Fruit fly (Drosophila melanogaster): ENCODE measurements around the gene Tg.

- no peak for TF ChIP-seq psq (optimal IDR thresholded peaks at IDR 0.05)
- no peak for TF ChIP-seq Myc (optimal IDR thresholded peaks at IDR 0.05)
- no peak for TF ChIP-seq ttk (optimal IDR thresholded peaks at IDR 0.05)
- no peak for TF ChIP-seq h (optimal IDR thresholded peaks at IDR 0.05)
Observed at dm6 chr2L:8030693-8031210, 19.5 kb downstream of the Tg start, which contains the start of gene Cka.

Measured in Kc167 (cell line).